Fruit fly (Drosophila melanogaster) whole organism, embryonic: ENCODE results near the gene CG9372.

Experiments
- ATbp ChIP-seq: fragments of 200-800 bp; sonication (Bioruptor generic); optimal IDR thresholded peaks from 2 replicates; lab custom pipeline; 2017; ENCODE audit warnings: missing biosample characterization, mild to moderate bottlenecking, missing genetic modification characterization, missing genetic modification reagents
- Abd-B ChIP-seq: fragments of 200-800 bp; sonication (Bioruptor generic); optimal IDR thresholded peaks from 2 replicates; lab custom pipeline; 2018; ENCODE audit warnings: missing biosample characterization, mild to moderate bottlenecking, missing genetic modification characterization, moderate library complexity
- Asciz ChIP-seq: fragments of 200-800 bp; sonication (Bioruptor generic); optimal IDR thresholded peaks from 2 replicates; lab custom pipeline; 2017; ENCODE audit warnings: missing biosample characterization, mild to moderate bottlenecking, missing genetic modification characterization, missing genetic modification reagents
- Bgb ChIP-seq: fragments of 200-800 bp; sonication (Bioruptor generic); IDR thresholded peaks from 2 replicates; pipeline ENCODE4 v1.3.6; 2022; ENCODE audit warnings: missing biosample characterization, missing genetic modification characterization; ENCODE audit not compliant: partially characterized antibody
- BtbVII ChIP-seq: fragments of 200-800 bp; sonication (Bioruptor generic); optimal IDR thresholded peaks from 3 replicates; lab custom pipeline; 2017; ENCODE audit warnings: missing biosample characterization, mild to moderate bottlenecking, missing genetic modification characterization
- CG10321 ChIP-seq: fragments of 200-800 bp; sonication (Bioruptor generic); IDR thresholded peaks from 2 replicates; pipeline ENCODE4 v1.3.6; 2022; ENCODE audit warnings: missing biosample characterization, missing genetic modification characterization
- CG11398 ChIP-seq: fragments of 200-800 bp; sonication (Bioruptor generic); optimal IDR thresholded peaks from 2 replicates; lab custom pipeline; 2016; ENCODE audit warnings: missing biosample characterization, missing genetic modification characterization
- CG11560 ChIP-seq: fragments of 200-800 bp; sonication (Bioruptor generic); IDR thresholded peaks from 3 replicates; pipeline ENCODE4 v1.3.6; 2022; ENCODE audit warnings: missing biosample characterization, missing genetic modification characterization
- CG13894 ChIP-seq: fragments of 200-800 bp; sonication (Bioruptor generic); optimal IDR thresholded peaks from 3 replicates; lab custom pipeline; 2018; ENCODE audit warnings: missing biosample characterization, mild to moderate bottlenecking, missing genetic modification characterization, moderate library complexity
- CG14441 ChIP-seq: fragments of 200-800 bp; sonication (Bioruptor generic); IDR thresholded peaks from 2 replicates; pipeline ENCODE4 v1.3.6; 2022; ENCODE audit warnings: missing biosample characterization, missing genetic modification characterization
- CG16815 ChIP-seq: fragments of 200-800 bp; sonication (Bioruptor generic); optimal IDR thresholded peaks from 3 replicates; lab custom pipeline; 2017; ENCODE audit warnings: missing biosample characterization, mild to moderate bottlenecking, missing genetic modification characterization
- CG17612 ChIP-seq: fragments of 200-800 bp; sonication (Bioruptor generic); IDR thresholded peaks from 2 replicates; pipeline ENCODE4 v1.3.6; 2022; ENCODE audit warnings: missing biosample characterization, missing genetic modification characterization
- CG17912 ChIP-seq: fragments of 200-800 bp; sonication (Bioruptor generic); optimal IDR thresholded peaks from 2 replicates; lab custom pipeline; 2018; ENCODE audit warnings: missing biosample characterization, mild to moderate bottlenecking, missing genetic modification characterization
- CG2199 ChIP-seq: fragments of 200-800 bp; sonication (Bioruptor generic); IDR thresholded peaks from 3 replicates; pipeline ENCODE4 v1.3.6; 2022; ENCODE audit warnings: missing biosample characterization, missing genetic modification characterization
- CG33213 ChIP-seq: fragments of 200-800 bp; sonication (Bioruptor generic); optimal IDR thresholded peaks from 3 replicates; lab custom pipeline; 2016; ENCODE audit warnings: missing biosample characterization, missing genetic modification characterization
- CG4282 ChIP-seq: fragments of 200-800 bp; sonication (Bioruptor generic); optimal IDR thresholded peaks from 2 replicates; lab custom pipeline; 2016; ENCODE audit warnings: missing biosample characterization, missing genetic modification characterization
- CG4820 ChIP-seq: fragments of 200-800 bp; sonication (Bioruptor generic); optimal IDR thresholded peaks from 3 replicates; lab custom pipeline; 2016; ENCODE audit warnings: missing biosample characterization, missing genetic modification characterization
- CG6175 ChIP-seq: fragments of 200-800 bp; sonication (Bioruptor generic); IDR thresholded peaks from 3 replicates; pipeline ENCODE4 v1.3.6; 2022; ENCODE audit warnings: missing biosample characterization, missing genetic modification characterization
- CG7357 ChIP-seq: fragments of 200-800 bp; sonication (Bioruptor generic); IDR thresholded peaks from 3 replicates; pipeline ENCODE4 v1.3.6; 2022; ENCODE audit warnings: missing biosample characterization, missing genetic modification characterization
- CG7372 ChIP-seq: fragments of 200-800 bp; sonication (Bioruptor generic); IDR thresholded peaks from 2 replicates; pipeline ENCODE4 v1.3.6; 2022; ENCODE audit warnings: missing biosample characterization, missing genetic modification characterization
- Deaf1 ChIP-seq: fragments of 200-800 bp; optimal IDR thresholded peaks from 3 replicates; lab custom pipeline; 2019; ENCODE audit warnings: missing biosample characterization, mild to moderate bottlenecking, missing genetic modification characterization, moderate library complexity
- Dek ChIP-seq: fragments of 200-800 bp; sonication (Bioruptor generic); optimal IDR thresholded peaks from 3 replicates; lab custom pipeline; 2019; ENCODE audit warnings: missing biosample characterization, mild to moderate bottlenecking, missing genetic modification characterization, moderate library complexity
- Drgx ChIP-seq: fragments of 200-800 bp; sonication (Bioruptor generic); IDR thresholded peaks from 2 replicates; pipeline ENCODE4 v1.3.6; 2022; ENCODE audit warnings: missing biosample characterization, missing genetic modification characterization
- Fer3 ChIP-seq: fragments of 200-800 bp; sonication (Bioruptor generic); optimal IDR thresholded peaks from 2 replicates; lab custom pipeline; 2018; ENCODE audit warnings: missing biosample characterization, mild to moderate bottlenecking, missing genetic modification characterization, moderate library complexity
- HLH3B ChIP-seq: fragments of 200-800 bp; sonication (Bioruptor generic); IDR thresholded peaks from 2 replicates; pipeline ENCODE4 v1.3.6; 2022; ENCODE audit warnings: missing biosample characterization, missing genetic modification characterization
- Mrtf ChIP-seq: fragments of 200-800 bp; sonication (Bioruptor generic); IDR thresholded peaks from 3 replicates; pipeline ENCODE4 v1.3.6; 2022; ENCODE audit warnings: missing biosample characterization, missing genetic modification characterization
- NC2β ChIP-seq: fragments of 200-800 bp; sonication (Bioruptor generic); optimal IDR thresholded peaks from 2 replicates; lab custom pipeline; 2016; ENCODE audit warnings: missing biosample characterization, missing genetic modification characterization
- Oli ChIP-seq: fragments of 200-800 bp; sonication (Bioruptor generic); optimal IDR thresholded peaks from 2 replicates; lab custom pipeline; 2018; ENCODE audit warnings: missing biosample characterization, mild to moderate bottlenecking, missing genetic modification characterization, moderate library complexity
- Scr ChIP-seq: fragments of 200-800 bp; sonication (Bioruptor generic); IDR thresholded peaks from 2 replicates; pipeline ENCODE4 v1.3.6; 2022; ENCODE audit warnings: missing biosample characterization, missing genetic modification characterization; ENCODE audit not compliant: partially characterized antibody
- abd-A ChIP-seq: fragments of 200-800 bp; sonication (Bioruptor generic); optimal IDR thresholded peaks from 3 replicates; lab custom pipeline; 2019; ENCODE audit warnings: missing biosample characterization, mild to moderate bottlenecking, missing genetic modification characterization, moderate library complexity
- danr ChIP-seq: fragments of 200-800 bp; sonication (Bioruptor generic); IDR thresholded peaks from 2 replicates; pipeline ENCODE4 v1.3.6; 2022; ENCODE audit warnings: missing biosample characterization, missing genetic modification characterization
- dimm ChIP-seq: fragments of 200-800 bp; sonication (Bioruptor generic); IDR thresholded peaks from 2 replicates; pipeline ENCODE4 v1.3.6; 2022; ENCODE audit warnings: missing biosample characterization, missing genetic modification characterization
- ewg ChIP-seq: fragments of 200-800 bp; sonication (Bioruptor generic); optimal IDR thresholded peaks from 3 replicates; lab custom pipeline; 2017; ENCODE audit warnings: mild to moderate bottlenecking, missing biosample characterization, missing genetic modification reagents, missing genetic modification characterization
- gem ChIP-seq: fragments of 200-800 bp; sonication (Bioruptor generic); optimal IDR thresholded peaks from 2 replicates; lab custom pipeline; 2019; ENCODE audit warnings: missing biosample characterization, mild to moderate bottlenecking, missing genetic modification characterization, moderate library complexity
- gsb ChIP-seq: fragments of 200-800 bp; sonication (Bioruptor generic); IDR thresholded peaks from 2 replicates; pipeline ENCODE4 v1.3.6; 2022; ENCODE audit warnings: missing biosample characterization, missing genetic modification characterization
- hbn ChIP-seq: fragments of 200-800 bp; sonication (Bioruptor generic); IDR thresholded peaks from 2 replicates; pipeline ENCODE4 v1.3.6; 2022; ENCODE audit warnings: missing biosample characterization, missing genetic modification characterization; ENCODE audit not compliant: partially characterized antibody
- insv ChIP-seq, 2 experiments: fragments of 200-800 bp; sonication (Bioruptor generic); optimal IDR thresholded peaks; 3 replicates each; lab custom pipeline; 2016 to 2018; ENCODE audit warnings: missing biosample characterization in 2 of 2, missing genetic modification characterization in 2 of 2
- nerfin-1 ChIP-seq: fragments of 200-800 bp; sonication (Bioruptor generic); optimal IDR thresholded peaks from 3 replicates; lab custom pipeline; 2019; ENCODE audit warnings: missing biosample characterization, mild to moderate bottlenecking, missing genetic modification characterization, moderate library complexity
- odd ChIP-seq: fragments of 200-800 bp; sonication (Bioruptor generic); optimal IDR thresholded peaks from 2 replicates; lab custom pipeline; 2017; ENCODE audit warnings: missing biosample characterization, mild to moderate bottlenecking, missing genetic modification characterization
- org-1 ChIP-seq: fragments of 200-800 bp; sonication (Bioruptor generic); optimal IDR thresholded peaks from 2 replicates; lab custom pipeline; 2017; ENCODE audit warnings: missing biosample characterization, missing genetic modification characterization
- scrt ChIP-seq: fragments of 200-800 bp; sonication (Bioruptor generic); optimal IDR thresholded peaks from 2 replicates; lab custom pipeline; 2018; ENCODE audit warnings: missing biosample characterization, mild to moderate bottlenecking, missing genetic modification characterization, moderate library complexity
- sens ChIP-seq: fragments of 200-800 bp; sonication (Bioruptor generic); peaks from one replicate; lab custom pipeline; 2016; ENCODE audit warnings: missing biosample characterization, missing genetic modification characterization
- sens-2 ChIP-seq: fragments of 200-800 bp; sonication (Bioruptor generic); IDR thresholded peaks from 2 replicates; pipeline ENCODE4 v1.3.6; 2022; ENCODE audit warnings: missing biosample characterization, missing genetic modification characterization
- seq ChIP-seq: fragments of 200-800 bp; sonication (Bioruptor generic); IDR thresholded peaks from 2 replicates; pipeline ENCODE4 v1.3.6; 2022; ENCODE audit warnings: missing biosample characterization, missing genetic modification characterization
- so ChIP-seq: fragments of 200-800 bp; sonication (Bioruptor generic); IDR thresholded peaks from 3 replicates; pipeline ENCODE4 v1.3.6; 2022; ENCODE audit warnings: missing biosample characterization, missing genetic modification characterization
- toy ChIP-seq: fragments of 200-800 bp; sonication (Bioruptor generic); IDR thresholded peaks from 2 replicates; pipeline ENCODE4 v1.3.6; 2022; ENCODE audit warnings: missing biosample characterization, missing genetic modification characterization
- trh ChIP-seq: fragments of 200-800 bp; sonication (Bioruptor generic); optimal IDR thresholded peaks from 2 replicates; lab custom pipeline; 2016; ENCODE audit warnings: missing biosample characterization, missing genetic modification characterization
- unpg ChIP-seq: fragments of 200-800 bp; sonication (Bioruptor generic); optimal IDR thresholded peaks from 3 replicates; lab custom pipeline; 2018; ENCODE audit warnings: missing biosample characterization, mild to moderate bottlenecking, missing genetic modification characterization, moderate library complexity

Gene CG9372

dm6 chr3L:19630701-19631100 is 24.7 kb downstream of the CG9372 start (continued):
- TF ChIP-seq odd (GFP tag; lab: Kevin White, UChicago): no peak
- no peak for TF ChIP-seq CG7372 (GFP tag; lab: Robert Waterston, UW)
- no peak for TF ChIP-seq dimm (GFP tag; lab: Robert Waterston, UW)
- TF ChIP-seq Oli (tag; lab: Kevin White, UChicago): no peak
- no peak for TF ChIP-seq CG7357 (GFP tag; lab: Robert Waterston, UW)
- no peak for TF ChIP-seq gsb (GFP tag; lab: Robert Waterston, UW)
- no peak for TF ChIP-seq Bgb (GFP tag; lab: Robert Waterston, UW)
- TF ChIP-seq ewg: no peak
- TF ChIP-seq CG13894: no peak
- TF ChIP-seq CG17912 (GFP tag; lab: Kevin White, UChicago): no peak
- TF ChIP-seq Abd-B (GFP tag; lab: Kevin White, UChicago): no peak
- no peak for TF ChIP-seq CG11560 (tag; lab: Robert Waterston, UW)
- TF ChIP-seq so (GFP tag; lab: Robert Waterston, UW): no peak
- TF ChIP-seq NC2β (GFP tag; lab: Kevin White, UChicago): no peak
- TF ChIP-seq BtbVII: no peak
- TF ChIP-seq seq: no peak
- TF ChIP-seq abd-A: no peak

- TF ChIP-seq CG2199 (GFP tag; lab: Robert Waterston, UW): no peak
- no peak for TF ChIP-seq CG33213 (GFP tag; lab: Kevin White, UChicago)
- TF ChIP-seq Fer3 (tag; lab: Kevin White, UChicago): no peak
- peak; percentile 17 for TF ChIP-seq sens
- TF ChIP-seq CG4820: no peak
- TF ChIP-seq CG6175: no peak
- TF ChIP-seq CG10321 (GFP tag; lab: Robert Waterston, UW): peak; percentile 45; the same call in 1 of the 2 replicates
- TF ChIP-seq org-1 (GFP tag; lab: Kevin White, UChicago): no peak
Measured at dm6 chr3L:19631867-19632266, 25.9 kb downstream of the CG9372 start.

DNA sequence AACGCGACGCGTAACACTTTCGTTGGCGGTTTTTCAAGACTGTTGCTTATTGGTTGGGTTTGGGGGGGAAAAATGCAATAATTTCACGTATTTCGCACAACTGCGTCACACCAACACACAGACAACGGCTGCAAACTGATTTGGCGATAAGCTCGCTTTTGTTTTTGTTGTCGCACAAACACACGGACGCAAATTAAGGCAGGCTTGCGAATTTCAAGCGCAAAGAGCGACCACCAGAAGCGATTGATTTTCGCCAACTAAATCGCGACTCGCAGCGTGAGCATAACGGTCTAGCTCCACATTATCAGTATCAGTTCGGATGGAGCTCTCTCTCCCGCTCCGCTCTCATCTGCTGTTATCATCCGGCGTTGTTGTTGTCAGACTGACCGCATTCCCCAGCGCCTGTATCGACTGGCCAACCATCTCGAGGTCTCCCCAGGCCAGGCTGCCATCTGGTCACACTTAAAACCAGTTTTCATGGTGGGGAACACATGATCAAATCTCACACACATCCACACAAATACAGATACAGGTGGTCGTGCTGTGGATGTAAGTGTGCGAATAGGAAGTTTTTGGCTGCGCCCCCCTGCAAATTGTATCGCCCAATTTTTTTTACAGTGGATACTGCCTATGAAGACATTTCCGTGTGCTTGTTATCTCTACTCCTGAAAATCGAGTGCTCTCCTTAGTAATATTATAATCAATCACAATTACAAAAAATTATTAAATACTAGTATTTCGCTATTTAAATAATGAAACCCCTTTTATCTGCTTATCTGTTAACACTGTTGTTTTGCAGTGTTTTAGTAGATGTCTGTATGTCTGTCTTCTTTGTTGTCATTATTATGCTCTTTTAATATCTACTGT is 27.0 kb downstream of the CG9372 start:
- TF ChIP-seq CG16815 (GFP tag; lab: Kevin White, UChicago): peak; percentile 45
- no peak for TF ChIP-seq dimm (GFP tag; lab: Robert Waterston, UW)
- peak; percentile 14 for TF ChIP-seq Deaf1 (tag; lab: Kevin White, UChicago)
- peak; percentile 24; the same call in 1 of the 2 replicates for TF ChIP-seq CG17612 (GFP tag; lab: Robert Waterston, UW)
- peak; percentile 26; the same call in 1 of the 2 replicates for TF ChIP-seq toy (GFP tag; lab: Robert Waterston, UW)
- TF ChIP-seq nerfin-1 (tag; lab: Kevin White, UChicago): no peak
- no peak for TF ChIP-seq trh (GFP tag; lab: Kevin White, UChicago)
- peak; percentile 36 for TF ChIP-seq scrt
- TF ChIP-seq ATbp (GFP tag; lab: Kevin White, UChicago): no peak
- no peak for TF ChIP-seq CG11398 (GFP tag; lab: Kevin White, UChicago)
- TF ChIP-seq Dek: peak; percentile 41
- no peak for TF ChIP-seq Asciz (GFP tag; lab: Kevin White, UChicago)
- peak; percentile 66 for TF ChIP-seq CG14441
- peak; percentile 72 for TF ChIP-seq Drgx (GFP tag; lab: Robert Waterston, UW)
- TF ChIP-seq gem (tag; lab: Kevin White, UChicago): peak; percentile 70
- peak; percentile 56; the same call in 1 of the 3 replicates for TF ChIP-seq Mrtf (GFP tag; lab: Robert Waterston, UW)
- TF ChIP-seq hbn (GFP tag; lab: Robert Waterston, UW): no peak
- TF ChIP-seq danr: 0 out of 2 replicates have a peak, but pooled peaks have one; percentile 52
- no peak for TF ChIP-seq sens-2
- peak in 1 of 2 experiments; percentile 3 for TF ChIP-seq insv (GFP tag; optimal IDR thresholded peaks at IDR 0.05; lab: Kevin White, UChicago)
- TF ChIP-seq HLH3B: peak; percentile 69
- TF ChIP-seq CG4282: no peak
- TF ChIP-seq Scr (GFP tag; lab: Robert Waterston, UW): no peak
- peak; percentile 21 for TF ChIP-seq unpg
